Fruit fly (Drosophila melanogaster) whole organism, embryonic: ENCODE measurements around the gene HINT1.

Experiments
- Blimp-1 ChIP-seq: fragments of 200-800 bp; sonication (Bioruptor generic); optimal IDR thresholded peaks from 3 replicates; lab custom pipeline; 2018; ENCODE audit warnings: missing biosample characterization, missing genetic modification characterization, mild to moderate bottlenecking, moderate library complexity, missing genetic modification reagents
- C15 ChIP-seq: fragments of 200-800 bp; sonication (Bioruptor generic); IDR thresholded peaks from 3 replicates; pipeline ENCODE4 v1.3.6; 2022; ENCODE audit warnings: missing biosample characterization, missing genetic modification characterization
- CG10565 ChIP-seq: fragments of 200-800 bp; sonication (Bioruptor generic); optimal IDR thresholded peaks from 3 replicates; lab custom pipeline; 2016; ENCODE audit warnings: missing biosample characterization, mild to moderate bottlenecking, missing genetic modification characterization
- CG11723 ChIP-seq: fragments of 200-800 bp; sonication (Bioruptor generic); optimal IDR thresholded peaks from 2 replicates; lab custom pipeline; 2017; ENCODE audit warnings: missing biosample characterization, mild to moderate bottlenecking, missing genetic modification characterization
- CG12155 ChIP-seq: fragments of 200-800 bp; sonication (Bioruptor generic); optimal IDR thresholded peaks from 3 replicates; lab custom pipeline; 2016; ENCODE audit warnings: missing biosample characterization, missing genetic modification characterization
- CG12391 ChIP-seq: fragments of 200-800 bp; sonication (Bioruptor generic); optimal IDR thresholded peaks from 3 replicates; lab custom pipeline; 2018; ENCODE audit warnings: missing biosample characterization, mild to moderate bottlenecking, missing genetic modification characterization, moderate library complexity
- CG12942 ChIP-seq: fragments of 200-800 bp; sonication (Bioruptor generic); optimal IDR thresholded peaks from 3 replicates; lab custom pipeline; 2016; ENCODE audit warnings: missing biosample characterization, missing genetic modification characterization
- CG15269 ChIP-seq: fragments of 200-800 bp; sonication (Bioruptor generic); optimal IDR thresholded peaks from 2 replicates; lab custom pipeline; 2018; ENCODE audit warnings: missing biosample characterization, mild to moderate bottlenecking, missing genetic modification characterization, moderate library complexity
- CG16779 ChIP-seq: fragments of 200-800 bp; sonication (Bioruptor generic); IDR thresholded peaks from 2 replicates; pipeline ENCODE4 v1.3.6; 2022; ENCODE audit warnings: missing biosample characterization, missing genetic modification characterization
- CG17385 ChIP-seq: fragments of 200-800 bp; sonication (Bioruptor generic); optimal IDR thresholded peaks from 3 replicates; lab custom pipeline; 2018; ENCODE audit warnings: missing biosample characterization, mild to moderate bottlenecking, missing genetic modification characterization
- CG17612 ChIP-seq: fragments of 200-800 bp; sonication (Bioruptor generic); IDR thresholded peaks from 2 replicates; pipeline ENCODE4 v1.3.6; 2022; ENCODE audit warnings: missing biosample characterization, missing genetic modification characterization
- CG17912 ChIP-seq: fragments of 200-800 bp; sonication (Bioruptor generic); optimal IDR thresholded peaks from 2 replicates; lab custom pipeline; 2018; ENCODE audit warnings: missing biosample characterization, mild to moderate bottlenecking, missing genetic modification characterization
- CG31365 ChIP-seq: fragments of 200-800 bp; sonication (Bioruptor generic); optimal IDR thresholded peaks from 2 replicates; lab custom pipeline; 2018; ENCODE audit warnings: missing biosample characterization, mild to moderate bottlenecking, missing genetic modification characterization
- CG34224 ChIP-seq: fragments of 200-800 bp; sonication (Bioruptor generic); IDR thresholded peaks from 3 replicates; pipeline ENCODE4 v1.3.6; 2022; ENCODE audit warnings: missing biosample characterization, missing genetic modification characterization; ENCODE audit not compliant: partially characterized antibody
- CG34376 ChIP-seq: fragments of 200-800 bp; sonication (Bioruptor generic); optimal IDR thresholded peaks from 2 replicates; lab custom pipeline; 2018; ENCODE audit warnings: missing biosample characterization, mild to moderate bottlenecking, missing genetic modification characterization
- CG3995 ChIP-seq: fragments of 200-800 bp; sonication (Bioruptor generic); optimal IDR thresholded peaks from 3 replicates; lab custom pipeline; 2016; ENCODE audit warnings: missing biosample characterization, missing genetic modification characterization
- CG6272 ChIP-seq: fragments of 200-800 bp; sonication (Bioruptor generic); IDR thresholded peaks from 2 replicates; pipeline ENCODE4 v1.3.6; 2022; ENCODE audit warnings: missing biosample characterization, missing genetic modification characterization
- CG7987 ChIP-seq: fragments of 200-800 bp; sonication (Bioruptor generic); optimal IDR thresholded peaks from 2 replicates; lab custom pipeline; 2018; ENCODE audit warnings: missing biosample characterization, mild to moderate bottlenecking, missing genetic modification characterization, moderate library complexity
- CG8944 ChIP-seq: fragments of 200-800 bp; sonication (Bioruptor generic); optimal IDR thresholded peaks from 3 replicates; lab custom pipeline; 2016; ENCODE audit warnings: missing biosample characterization, missing genetic modification characterization
- CHES-1-like ChIP-seq: fragments of 200-800 bp; sonication (Bioruptor generic); optimal IDR thresholded peaks from 2 replicates; lab custom pipeline; 2016; ENCODE audit warnings: missing biosample characterization, missing genetic modification characterization
- CTCF ChIP-seq: fragments of 200-800 bp; sonication (Bioruptor generic); optimal IDR thresholded peaks from 2 replicates; lab custom pipeline; 2017; ENCODE audit warnings: missing biosample characterization, mild to moderate bottlenecking, missing genetic modification characterization, moderate library complexity
- D ChIP-seq, 2 experiments: fragments of 200-800 bp in 1 of 2; fragments of >200 bp in 1 of 2; sonication (Bioruptor generic) in 1 of 2; optimal IDR thresholded peaks; 2 replicates in 1 of 2; 3 replicates in 1 of 2; lab custom pipeline; 2017; ENCODE audit warnings: mild to moderate bottlenecking in 1 of 2, missing biosample characterization in 1 of 2, missing genetic modification characterization in 1 of 2, missing genetic modification reagents in 1 of 2
- E2f1 ChIP-seq: fragments of 200-800 bp; sonication (Bioruptor generic); IDR thresholded peaks from 2 replicates; pipeline ENCODE4 v1.3.6; 2022; ENCODE audit warnings: missing biosample characterization, missing genetic modification characterization
- Ets65A ChIP-seq: fragments of 200-800 bp; sonication (Bioruptor generic); peaks from one replicate; lab custom pipeline; 2016; ENCODE audit warnings: missing biosample characterization, missing genetic modification characterization
- Fer2 ChIP-seq: fragments of 200-800 bp; sonication (Bioruptor generic); optimal IDR thresholded peaks from 2 replicates; lab custom pipeline; 2018; ENCODE audit warnings: missing biosample characterization, mild to moderate bottlenecking, missing genetic modification characterization, moderate library complexity
- Fer3 ChIP-seq: fragments of 200-800 bp; sonication (Bioruptor generic); optimal IDR thresholded peaks from 2 replicates; lab custom pipeline; 2018; ENCODE audit warnings: missing biosample characterization, mild to moderate bottlenecking, missing genetic modification characterization, moderate library complexity
- HLH4C ChIP-seq: fragments of 200-800 bp; sonication (Bioruptor generic); IDR thresholded peaks from 3 replicates; pipeline ENCODE4 v1.3.6; 2022; ENCODE audit warnings: missing biosample characterization, missing genetic modification characterization; ENCODE audit not compliant: partially characterized antibody
- MBD-R2 ChIP-seq: fragments of 200-800 bp; sonication (Bioruptor generic); IDR thresholded peaks from 2 replicates; pipeline ENCODE4 v1.3.6; 2022; ENCODE audit warnings: missing biosample characterization, missing genetic modification characterization
- Max ChIP-seq: fragments of 200-800 bp; sonication (Bioruptor generic); optimal IDR thresholded peaks from 2 replicates; lab custom pipeline; 2016; ENCODE audit warnings: missing biosample characterization, mild to moderate bottlenecking, missing genetic modification characterization
- NK7.1 ChIP-seq: fragments of 200-800 bp; sonication (Bioruptor generic); optimal IDR thresholded peaks from 3 replicates; lab custom pipeline; 2016; ENCODE audit warnings: missing biosample characterization, missing genetic modification characterization
- Oaz ChIP-seq: fragments of 200-800 bp; sonication (Bioruptor generic); IDR thresholded peaks from 2 replicates; pipeline ENCODE4 v1.3.6; 2022; ENCODE audit warnings: missing biosample characterization, missing genetic modification characterization
- Rx ChIP-seq: fragments of 200-800 bp; sonication (Bioruptor generic); IDR thresholded peaks from 2 replicates; pipeline ENCODE4 v1.3.6; 2022; ENCODE audit warnings: missing biosample characterization, missing genetic modification characterization
- Xbp1 ChIP-seq: fragments of 200-800 bp; sonication (Bioruptor generic); optimal IDR thresholded peaks from 3 replicates; lab custom pipeline; 2016; ENCODE audit warnings: missing biosample characterization, mild to moderate bottlenecking, missing genetic modification characterization
- ash1 ChIP-seq: fragments of 200-800 bp; sonication (Bioruptor generic); optimal IDR thresholded peaks from 2 replicates; lab custom pipeline; 2018; ENCODE audit warnings: missing biosample characterization, mild to moderate bottlenecking, missing genetic modification characterization
- btn ChIP-seq: fragments of 200-800 bp; sonication (Bioruptor generic); optimal IDR thresholded peaks from 2 replicates; lab custom pipeline; 2016; ENCODE audit warnings: missing biosample characterization, missing genetic modification characterization
- cg ChIP-seq: fragments of 200-800 bp; sonication (Bioruptor generic); optimal IDR thresholded peaks from 3 replicates; lab custom pipeline; 2019; ENCODE audit warnings: missing biosample characterization, mild to moderate bottlenecking, missing genetic modification characterization, moderate library complexity
- chm ChIP-seq: fragments of 200-800 bp; sonication (Bioruptor generic); IDR thresholded peaks from 2 replicates; pipeline ENCODE4 v1.3.6; 2022; ENCODE audit warnings: missing biosample characterization, missing genetic modification characterization
- da ChIP-seq: fragments of 200-800 bp; sonication (Bioruptor generic); optimal IDR thresholded peaks from 2 replicates; lab custom pipeline; 2016; ENCODE audit warnings: missing biosample characterization, missing genetic modification characterization
- dati ChIP-seq: fragments of 200-800 bp; sonication (Bioruptor generic); IDR thresholded peaks from 2 replicates; pipeline ENCODE4 v1.3.6; 2022; ENCODE audit warnings: missing biosample characterization, missing genetic modification characterization
- dmrt99B ChIP-seq: fragments of 200-800 bp; sonication (Bioruptor generic); optimal IDR thresholded peaks from 2 replicates; lab custom pipeline; 2018; ENCODE audit warnings: missing biosample characterization, mild to moderate bottlenecking, missing genetic modification characterization, moderate library complexity
- eve ChIP-seq, 2 experiments: fragments of >200 bp; optimal IDR thresholded peaks; 2 replicates each; lab custom pipeline; 2017; ENCODE audit warnings: missing biosample characterization in 2 of 2, missing genetic modification characterization in 2 of 2
- gsb-n ChIP-seq: fragments of 200-800 bp; sonication (Bioruptor generic); optimal IDR thresholded peaks from 3 replicates; lab custom pipeline; 2018; ENCODE audit warnings: missing biosample characterization, mild to moderate bottlenecking, missing genetic modification characterization
- ham ChIP-seq: fragments of 200-800 bp; sonication (Bioruptor generic); IDR thresholded peaks from 2 replicates; pipeline ENCODE4 v1.3.6; 2022; ENCODE audit warnings: missing biosample characterization, missing genetic modification characterization
- her ChIP-seq: fragments of 200-800 bp; sonication (Bioruptor generic); optimal IDR thresholded peaks from 2 replicates; lab custom pipeline; 2016; ENCODE audit warnings: missing biosample characterization, missing genetic modification characterization
- kah ChIP-seq: fragments of 200-800 bp; sonication (Bioruptor generic); optimal IDR thresholded peaks from 2 replicates; lab custom pipeline; 2018; ENCODE audit warnings: missing biosample characterization, mild to moderate bottlenecking, missing genetic modification characterization
- odd ChIP-seq: fragments of 200-800 bp; sonication (Bioruptor generic); optimal IDR thresholded peaks from 2 replicates; lab custom pipeline; 2017; ENCODE audit warnings: missing biosample characterization, mild to moderate bottlenecking, missing genetic modification characterization
- run ChIP-seq: fragments of 200-800 bp; sonication (Bioruptor generic); optimal IDR thresholded peaks from 3 replicates; lab custom pipeline; 2018; ENCODE audit warnings: missing biosample characterization, mild to moderate bottlenecking, missing genetic modification characterization
- sd ChIP-seq: fragments of 200-800 bp; sonication (Bioruptor generic); optimal IDR thresholded peaks from 3 replicates; lab custom pipeline; 2018; ENCODE audit warnings: missing biosample characterization, mild to moderate bottlenecking, missing genetic modification characterization, moderate library complexity
- sens-2 ChIP-seq: fragments of 200-800 bp; sonication (Bioruptor generic); IDR thresholded peaks from 2 replicates; pipeline ENCODE4 v1.3.6; 2022; ENCODE audit warnings: missing biosample characterization, missing genetic modification characterization
- sisA ChIP-seq: fragments of 200-800 bp; sonication (Bioruptor generic); IDR thresholded peaks from 2 replicates; pipeline ENCODE4 v1.3.6; 2022; ENCODE audit warnings: missing biosample characterization, missing genetic modification characterization
- slbo ChIP-seq: fragments of 200-800 bp; sonication (Bioruptor generic); IDR thresholded peaks from 2 replicates; pipeline ENCODE4 v1.3.6; 2022; ENCODE audit warnings: missing biosample characterization, missing genetic modification characterization
- twi ChIP-seq: fragments of 200-800 bp; optimal IDR thresholded peaks from 2 replicates; lab custom pipeline; 2019; ENCODE audit warnings: missing biosample characterization, mild to moderate bottlenecking, missing genetic modification characterization, moderate library complexity
- vvl ChIP-seq: fragments of 200-800 bp; sonication (Bioruptor generic); IDR thresholded peaks from 2 replicates; pipeline ENCODE4 v1.3.6; 2022; ENCODE audit warnings: missing biosample characterization, missing genetic modification characterization

The HINT1 gene

dm6 chr2L:2767627-2768026 lies 2.3 kb upstream of the HINT1 start, which contains the start of the genes Taf10b and Taf10 (continued):
- TF ChIP-seq Oaz (no peak), CG34376 (GFP tag; lab: Kevin White, UChicago) (peak; percentile 76), CG7987 (no peak), CG6272 (GFP tag; lab: Robert Waterston, UW) (no peak), gsb-n (no peak), Max (GFP tag; lab: Kevin White, UChicago) (no peak), Xbp1 (GFP tag; lab: Kevin White, UChicago) (no peak), CG3995 (GFP tag; lab: Kevin White, UChicago) (no peak), CG12942 (no peak), HLH4C (GFP tag; lab: Robert Waterston, UW) (peak; percentile 93), slbo (no peak), Ets65A (GFP tag; lab: Kevin White, UChicago) (no peak), Fer3 (tag; lab: Kevin White, UChicago) (no peak), CG10565 (GFP tag; lab: Kevin White, UChicago) (no peak), chm (GFP tag; lab: Robert Waterston, UW) (no peak), CG17385 (GFP tag; lab: Kevin White, UChicago) (peak; percentile 4), run (tag; lab: Kevin White, UChicago) (no peak), CG16779 (GFP tag; lab: Robert Waterston, UW) (no peak), NK7.1 (no peak), CG17612 (GFP tag; lab: Robert Waterston, UW) (no peak), ham (no peak), Blimp-1 (no peak), E2f1 (no peak), eve (GFP tag; optimal IDR thresholded peaks at IDR 0.05; lab: Kevin White, UChicago) (no peak), CG8944 (GFP tag; lab: Kevin White, UChicago) (no peak), CG11723 (GFP tag; lab: Kevin White, UChicago) (no peak), CHES-1-like (GFP tag; lab: Kevin White, UChicago) (peak; percentile 36), her (GFP tag; lab: Kevin White, UChicago) (no peak), CG12391 (peak; percentile 13), sens-2 (no peak), kah (GFP tag; lab: Kevin White, UChicago) (peak; percentile 3), Fer2 (no peak), sisA (no peak), vvl (GFP tag; lab: Robert Waterston, UW) (peak; percentile 57), Rx (GFP tag; lab: Robert Waterston, UW) (no peak), odd (GFP tag; lab: Kevin White, UChicago) (no peak), ash1 (GFP tag; lab: Kevin White, UChicago) (no peak), dmrt99B (tag; lab: Kevin White, UChicago) (no peak), CG31365 (tag; lab: Kevin White, UChicago) (no peak), sd (tag; lab: Kevin White, UChicago) (peak; percentile 48), D (optimal IDR thresholded peaks at IDR 0.05; lab: Kevin White, UChicago) (no peak), D (GFP tag; optimal IDR thresholded peaks at IDR 0.05; lab: Kevin White, UChicago) (no peak), CG12155 (GFP tag; lab: Kevin White, UChicago) (no peak), CG34224 (GFP tag; lab: Robert Waterston, UW) (peak; percentile 95), CG17912 (no peak), C15 (GFP tag; lab: Robert Waterston, UW) (no peak), CG15269 (no peak), da (GFP tag; lab: Kevin White, UChicago) (no peak), cg (GFP tag; lab: Kevin White, UChicago) (peak; percentile 73), MBD-R2 (GFP tag; lab: Robert Waterston, UW) (peak; percentile 91), CTCF (GFP tag; lab: Kevin White, UChicago) (no peak), btn (GFP tag; lab: Kevin White, UChicago) (no peak), dati (GFP tag; lab: Robert Waterston, UW) (0 out of 2 replicates have a peak, but pooled peaks have one; percentile 11), twi (tag; lab: Kevin White, UChicago) (no peak)
